Fruit fly (Drosophila melanogaster) whole organism, embryonic: ENCODE results near the gene CG18258.

Experiments used
- Abd-B ChIP-seq: fragments of 200-800 bp; sonication (Bioruptor generic); optimal IDR thresholded peaks from 2 replicates; lab custom pipeline; 2018; ENCODE audit warnings: missing biosample characterization, mild to moderate bottlenecking, missing genetic modification characterization, moderate library complexity
- C15 ChIP-seq: fragments of 200-800 bp; sonication (Bioruptor generic); IDR thresholded peaks from 3 replicates; pipeline ENCODE4 v1.3.6; 2022; ENCODE audit warnings: missing biosample characterization, missing genetic modification characterization
- CG10274 ChIP-seq: fragments of 200-800 bp; sonication (Bioruptor generic); optimal IDR thresholded peaks from 3 replicates; lab custom pipeline; 2017; ENCODE audit warnings: missing biosample characterization, mild to moderate bottlenecking, missing genetic modification characterization
- CG10543 ChIP-seq: fragments of 200-800 bp; sonication (Bioruptor generic); optimal IDR thresholded peaks from 3 replicates; lab custom pipeline; 2017; ENCODE audit warnings: missing biosample characterization, mild to moderate bottlenecking, missing genetic modification characterization, moderate library complexity
- CG11696 ChIP-seq: fragments of 200-800 bp; sonication (Bioruptor generic); IDR thresholded peaks from 2 replicates; pipeline ENCODE4 v1.3.6; 2022; ENCODE audit warnings: missing biosample characterization, missing genetic modification characterization
- CG12769 ChIP-seq: fragments of 200-800 bp; sonication (Bioruptor generic); optimal IDR thresholded peaks from 2 replicates; lab custom pipeline; 2019; ENCODE audit warnings: missing biosample characterization, mild to moderate bottlenecking, missing genetic modification characterization, moderate library complexity
- CG13894 ChIP-seq: fragments of 200-800 bp; sonication (Bioruptor generic); optimal IDR thresholded peaks from 3 replicates; lab custom pipeline; 2018; ENCODE audit warnings: missing biosample characterization, mild to moderate bottlenecking, missing genetic modification characterization, moderate library complexity
- CG15011 ChIP-seq: fragments of 200-800 bp; sonication (Bioruptor generic); optimal IDR thresholded peaks from 3 replicates; lab custom pipeline; 2018; ENCODE audit warnings: missing biosample characterization, mild to moderate bottlenecking, missing genetic modification characterization
- CG15269 ChIP-seq: fragments of 200-800 bp; sonication (Bioruptor generic); optimal IDR thresholded peaks from 2 replicates; lab custom pipeline; 2018; ENCODE audit warnings: missing biosample characterization, mild to moderate bottlenecking, missing genetic modification characterization, moderate library complexity
- CG16815 ChIP-seq: fragments of 200-800 bp; sonication (Bioruptor generic); optimal IDR thresholded peaks from 3 replicates; lab custom pipeline; 2017; ENCODE audit warnings: missing biosample characterization, mild to moderate bottlenecking, missing genetic modification characterization
- CG18599 ChIP-seq: fragments of 200-800 bp; sonication (Bioruptor generic); optimal IDR thresholded peaks from 3 replicates; lab custom pipeline; 2017; ENCODE audit warnings: missing biosample characterization, missing genetic modification characterization, mild to moderate bottlenecking, moderate library complexity, missing genetic modification reagents
- CG4424 ChIP-seq: fragments of 200-800 bp; sonication (Bioruptor generic); optimal IDR thresholded peaks from 3 replicates; lab custom pipeline; 2016; ENCODE audit warnings: missing biosample characterization, missing genetic modification characterization
- CG6791 ChIP-seq: fragments of 200-800 bp; sonication (Bioruptor generic); IDR thresholded peaks from 3 replicates; pipeline ENCODE4 v1.3.6; 2022; ENCODE audit warnings: missing biosample characterization, missing genetic modification characterization; ENCODE audit not compliant: partially characterized antibody
- CG7372 ChIP-seq: fragments of 200-800 bp; sonication (Bioruptor generic); IDR thresholded peaks from 2 replicates; pipeline ENCODE4 v1.3.6; 2022; ENCODE audit warnings: missing biosample characterization, missing genetic modification characterization
- CG7987 ChIP-seq: fragments of 200-800 bp; sonication (Bioruptor generic); optimal IDR thresholded peaks from 2 replicates; lab custom pipeline; 2018; ENCODE audit warnings: missing biosample characterization, mild to moderate bottlenecking, missing genetic modification characterization, moderate library complexity
- CG8089 ChIP-seq: fragments of 200-800 bp; sonication (Bioruptor generic); optimal IDR thresholded peaks from 3 replicates; lab custom pipeline; 2016; ENCODE audit warnings: missing biosample characterization, missing genetic modification characterization
- CG8944 ChIP-seq: fragments of 200-800 bp; sonication (Bioruptor generic); optimal IDR thresholded peaks from 3 replicates; lab custom pipeline; 2016; ENCODE audit warnings: missing biosample characterization, missing genetic modification characterization
- CG9727 ChIP-seq: fragments of 200-800 bp; sonication (Bioruptor generic); optimal IDR thresholded peaks from 3 replicates; lab custom pipeline; 2017; ENCODE audit warnings: missing biosample characterization, mild to moderate bottlenecking, missing genetic modification characterization
- CG9817 ChIP-seq: fragments of 200-800 bp; sonication (Bioruptor generic); optimal IDR thresholded peaks from 2 replicates; lab custom pipeline; 2018; ENCODE audit warnings: missing biosample characterization, mild to moderate bottlenecking, missing genetic modification characterization, moderate library complexity
- CHES-1-like ChIP-seq: fragments of 200-800 bp; sonication (Bioruptor generic); optimal IDR thresholded peaks from 2 replicates; lab custom pipeline; 2016; ENCODE audit warnings: missing biosample characterization, missing genetic modification characterization
- Deaf1 ChIP-seq: fragments of 200-800 bp; optimal IDR thresholded peaks from 3 replicates; lab custom pipeline; 2019; ENCODE audit warnings: missing biosample characterization, mild to moderate bottlenecking, missing genetic modification characterization, moderate library complexity
- Dek ChIP-seq: fragments of 200-800 bp; sonication (Bioruptor generic); optimal IDR thresholded peaks from 3 replicates; lab custom pipeline; 2019; ENCODE audit warnings: missing biosample characterization, mild to moderate bottlenecking, missing genetic modification characterization, moderate library complexity
- Ets65A ChIP-seq: fragments of 200-800 bp; sonication (Bioruptor generic); peaks from one replicate; lab custom pipeline; 2016; ENCODE audit warnings: missing biosample characterization, missing genetic modification characterization
- H15 ChIP-seq: fragments of 200-800 bp; sonication (Bioruptor generic); IDR thresholded peaks from 3 replicates; pipeline ENCODE4 v1.3.6; 2022; ENCODE audit warnings: missing biosample characterization, missing genetic modification characterization
- HLH4C ChIP-seq: fragments of 200-800 bp; sonication (Bioruptor generic); IDR thresholded peaks from 3 replicates; pipeline ENCODE4 v1.3.6; 2022; ENCODE audit warnings: missing biosample characterization, missing genetic modification characterization; ENCODE audit not compliant: partially characterized antibody
- NFAT ChIP-seq: fragments of 200-800 bp; sonication (Bioruptor generic); IDR thresholded peaks from 2 replicates; pipeline ENCODE4 v1.3.6; 2022; ENCODE audit warnings: missing biosample characterization, missing genetic modification characterization
- Pdp1 ChIP-seq, 2 experiments: fragments of 200-800 bp; sonication (Bioruptor generic); optimal IDR thresholded peaks; 3 replicates each; lab custom pipeline; 2016; ENCODE audit warnings: missing biosample characterization in 2 of 2, missing genetic modification characterization in 2 of 2, mild to moderate bottlenecking in 1 of 2, moderate library complexity in 1 of 2
- Ravus ChIP-seq: fragments of 200-800 bp; sonication (Bioruptor generic); IDR thresholded peaks from 2 replicates; pipeline ENCODE4 v1.3.6; 2022; ENCODE audit warnings: missing biosample characterization, missing genetic modification characterization
- Rx ChIP-seq: fragments of 200-800 bp; sonication (Bioruptor generic); IDR thresholded peaks from 2 replicates; pipeline ENCODE4 v1.3.6; 2022; ENCODE audit warnings: missing biosample characterization, missing genetic modification characterization
- ap ChIP-seq: fragments of 200-800 bp; sonication (Bioruptor generic); IDR thresholded peaks from 2 replicates; pipeline ENCODE4 v1.3.6; 2022; ENCODE audit warnings: missing biosample characterization, missing genetic modification characterization
- dimm ChIP-seq: fragments of 200-800 bp; sonication (Bioruptor generic); IDR thresholded peaks from 2 replicates; pipeline ENCODE4 v1.3.6; 2022; ENCODE audit warnings: missing biosample characterization, missing genetic modification characterization
- gcm2 ChIP-seq: fragments of 200-800 bp; sonication (Bioruptor generic); optimal IDR thresholded peaks from 2 replicates; lab custom pipeline; 2016; ENCODE audit warnings: missing biosample characterization, missing genetic modification characterization
- gem ChIP-seq: fragments of 200-800 bp; sonication (Bioruptor generic); optimal IDR thresholded peaks from 2 replicates; lab custom pipeline; 2019; ENCODE audit warnings: missing biosample characterization, mild to moderate bottlenecking, missing genetic modification characterization, moderate library complexity
- gfzf ChIP-seq: fragments of 200-800 bp; sonication (Bioruptor generic); optimal IDR thresholded peaks from 2 replicates; lab custom pipeline; 2016; ENCODE audit warnings: missing biosample characterization, mild to moderate bottlenecking, missing genetic modification characterization, moderate library complexity
- ro ChIP-seq: fragments of 200-800 bp; sonication (Bioruptor generic); IDR thresholded peaks from 2 replicates; pipeline ENCODE4 v1.3.6; 2022; ENCODE audit warnings: missing biosample characterization, missing genetic modification characterization
- run ChIP-seq: fragments of 200-800 bp; sonication (Bioruptor generic); optimal IDR thresholded peaks from 3 replicates; lab custom pipeline; 2018; ENCODE audit warnings: missing biosample characterization, mild to moderate bottlenecking, missing genetic modification characterization
- sd ChIP-seq: fragments of 200-800 bp; sonication (Bioruptor generic); optimal IDR thresholded peaks from 3 replicates; lab custom pipeline; 2018; ENCODE audit warnings: missing biosample characterization, mild to moderate bottlenecking, missing genetic modification characterization, moderate library complexity
- sr ChIP-seq: fragments of 200-800 bp; sonication (Bioruptor generic); IDR thresholded peaks from 3 replicates; pipeline ENCODE4 v1.3.6; 2022; ENCODE audit warnings: missing biosample characterization, missing genetic modification characterization
- trem ChIP-seq: fragments of 200-800 bp; optimal IDR thresholded peaks from 3 replicates; lab custom pipeline; 2019; ENCODE audit warnings: missing biosample characterization, mild to moderate bottlenecking, missing genetic modification characterization, moderate library complexity
- twi ChIP-seq: fragments of 200-800 bp; optimal IDR thresholded peaks from 2 replicates; lab custom pipeline; 2019; ENCODE audit warnings: missing biosample characterization, mild to moderate bottlenecking, missing genetic modification characterization, moderate library complexity

Gene CG18258

dm6 chrX:17205028-17205427 is 7.1 kb upstream of the CG18258 start:
- TF ChIP-seq CG10274, result no peak
- TF ChIP-seq sd (tag; lab: Kevin White, UChicago), result peak; percentile 54
- no peak for TF ChIP-seq CG4424
- TF ChIP-seq CG12769 (tag; lab: Kevin White, UChicago), result peak; percentile 60
- no peak for TF ChIP-seq CG7372 (GFP tag; lab: Robert Waterston, UW)
- no peak for TF ChIP-seq CG8089
- TF ChIP-seq CG11696, result no peak
- TF ChIP-seq CG13894 (tag; lab: Kevin White, UChicago), result peak; percentile 98

DNA sequence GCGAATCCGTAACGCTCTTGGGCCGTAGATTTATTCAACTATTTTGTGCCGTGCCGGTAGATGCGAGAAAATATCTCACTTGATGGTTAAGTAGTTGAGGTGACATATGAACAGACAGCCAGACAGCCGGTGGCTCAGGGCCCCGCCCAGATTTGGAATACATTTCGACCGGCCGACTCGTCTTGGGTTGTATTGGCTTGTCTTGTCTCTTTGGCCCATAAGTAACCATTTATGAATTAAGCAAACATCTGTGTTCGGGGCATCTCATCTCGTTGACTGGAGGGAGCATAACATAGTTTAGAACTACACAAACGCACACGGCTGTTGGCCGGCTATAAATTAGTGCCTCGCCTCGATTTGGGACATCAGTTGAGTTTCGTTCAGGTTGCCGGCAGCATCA is 6.1 kb upstream of the CG18258 start, which contains the start of gene CG32564:
TSS of gene CG32564 (plus strand) at position 362 of the 400 bp plus-strand sequence.
- no peak for TF ChIP-seq NFAT
- TF ChIP-seq CG13894 (tag; lab: Kevin White, UChicago), result peak; percentile 94
- peak; percentile 29 for TF ChIP-seq CG10543
- TF ChIP-seq HLH4C, result no peak
- TF ChIP-seq ap (GFP tag; lab: Robert Waterston, UW), result no peak
- TF ChIP-seq sr (GFP tag; lab: Robert Waterston, UW), result no peak

- TF ChIP-seq CG13894 (tag; lab: Kevin White, UChicago) (peak; percentile 99), Ets65A (peak; percentile 2), CG8944 (GFP tag; lab: Kevin White, UChicago) (no peak), CG9727 (GFP tag; lab: Kevin White, UChicago) (no peak), Ravus (no peak), CG9817 (tag; lab: Kevin White, UChicago) (no peak), gfzf (GFP tag; lab: Kevin White, UChicago) (no peak), CHES-1-like (GFP tag; lab: Kevin White, UChicago) (no peak), CG7987 (GFP tag; lab: Kevin White, UChicago) (no peak), Rx (GFP tag; lab: Robert Waterston, UW) (no peak), dimm (GFP tag; lab: Robert Waterston, UW) (no peak), Abd-B (GFP tag; lab: Kevin White, UChicago) (no peak), Pdp1 (GFP tag; optimal IDR thresholded peaks at IDR 0.05; lab: Kevin White, UChicago) (peak in 1 of 2 experiments; percentile 64), gem (tag; lab: Kevin White, UChicago) (no peak)
Measured at dm6 chrX:17207865-17208486, 4.1 kb upstream of the CG18258 start, which contains the start of gene CG32563. TSS of gene CG32563 (plus strand) at chrX:17208436.

- TF ChIP-seq CG16815, result no peak
- no peak for TF ChIP-seq trem (tag; lab: Kevin White, UChicago)
- TF ChIP-seq Deaf1 (tag; lab: Kevin White, UChicago), result no peak
- no peak for TF ChIP-seq gcm2 (GFP tag; lab: Kevin White, UChicago)
- no peak for TF ChIP-seq CG15269 (tag; lab: Kevin White, UChicago)
- TF ChIP-seq H15, result no peak
- TF ChIP-seq CG6791 (GFP tag; lab: Robert Waterston, UW), result no peak
- TF ChIP-seq run, result no peak
- no peak for TF ChIP-seq NFAT
- TF ChIP-seq CG18599 (GFP tag; lab: Kevin White, UChicago), result no peak
- TF ChIP-seq CG15011 (GFP tag; lab: Kevin White, UChicago), result no peak
- no peak for TF ChIP-seq C15 (GFP tag; lab: Robert Waterston, UW)
- TF ChIP-seq ro (GFP tag; lab: Robert Waterston, UW), result no peak
- no peak for TF ChIP-seq Dek (tag; lab: Kevin White, UChicago)
- TF ChIP-seq CG8944 (GFP tag; lab: Kevin White, UChicago), result no peak
- no peak for TF ChIP-seq twi (tag; lab: Kevin White, UChicago)
Measured at dm6 chrX:17209897-17210296, 2.2 kb upstream of the CG18258 start, which contains the start of gene CG12995. TSS of gene CG12995 (minus strand) at chrX:17209997.
